Fruit fly (Drosophila melanogaster): ENCODE data around the gene CG15446.

- TF ChIP-seq psq (optimal IDR thresholded peaks at IDR 0.05) (no peak), Sin3A (optimal IDR thresholded peaks at IDR 0.05) (no peak)
These were observed 21.5 kb upstream of the CG15446 start, which contains the start of gene ldd for dm6 chrX:21123499-21123898.
